Worm (Caenorhabditis elegans) whole organism, L3 larva: ENCODE data around the gene nhr-71.

ENCODE experiments used
- R02D3.7 ChIP-seq: fragments of 150-350 bp; optimal IDR thresholded peaks from 2 replicates; lab custom pipeline; 2014; ENCODE audit warnings: missing biosample characterization, missing genetic modification characterization
- ama-1 ChIP-seq: fragments of 150-350 bp; optimal IDR thresholded peaks from 2 replicates; lab custom pipeline; 2018
- fos-1 ChIP-seq: fragments of 150-350 bp; optimal IDR thresholded peaks from 2 replicates; lab custom pipeline; 2014; ENCODE audit warnings: missing biosample characterization, missing genetic modification characterization
- nhr-76 ChIP-seq: fragments of 150-350 bp; sonication (generic microtip); optimal IDR thresholded peaks from 5 replicates; lab custom pipeline; 2014; ENCODE audit warnings: missing biosample characterization, missing genetic modification characterization
- pqm-1 ChIP-seq: fragments of 150-350 bp; optimal IDR thresholded peaks from 2 replicates; lab custom pipeline; 2017; ENCODE audit warnings: missing biosample characterization, missing genetic modification characterization, inconsistent platforms
- skn-1 ChIP-seq: fragments of 150-350 bp; optimal IDR thresholded peaks from 2 replicates; lab custom pipeline; 2014; ENCODE audit warnings: missing biosample characterization, missing genetic modification characterization
- tbx-2 ChIP-seq: sonication (generic microtip); optimal IDR thresholded peaks from 2 replicates; lab custom pipeline; 2016; ENCODE audit warnings: mild to moderate bottlenecking, missing genetic modification characterization, missing compliant biosample characterization

- TF ChIP-seq skn-1 (tag; lab: Kevin White, UChicago): no peak
- TF ChIP-seq ama-1 (lab: Kevin White, UChicago): no peak
- no peak for TF ChIP-seq nhr-76 (tag; lab: Kevin White, UChicago)
- no peak for TF ChIP-seq tbx-2 (tag; lab: Kevin White, UChicago)
- TF ChIP-seq fos-1 (tag; lab: Kevin White, UChicago): no peak
- no peak for TF ChIP-seq pqm-1
- TF ChIP-seq R02D3.7: no peak
These were observed 5.9 kb downstream of the nhr-71 start for ce11 chrX:13752822-13753581.
